Fruit fly (Drosophila melanogaster) whole organism, pupa: Measurements from ENCODE around the gene phtm.

Experiments
- CG12605 ChIP-seq: fragments of 200-800 bp; sonication (Bioruptor generic); IDR thresholded peaks from 2 replicates; pipeline ENCODE4 v1.3.6; 2022; ENCODE audit warnings: missing biosample characterization, missing genetic modification characterization
- CG14655 ChIP-seq: fragments of 200-800 bp; sonication (Bioruptor generic); optimal IDR thresholded peaks from 3 replicates; lab custom pipeline; 2017; ENCODE audit warnings: mild to moderate bottlenecking, missing biosample characterization, missing genetic modification reagents, missing genetic modification characterization
- CG17806 ChIP-seq: fragments of 200-800 bp; sonication (Bioruptor generic); optimal IDR thresholded peaks from 2 replicates; lab custom pipeline; 2018; ENCODE audit warnings: missing biosample characterization, mild to moderate bottlenecking, missing genetic modification characterization, moderate library complexity
- CG32121 ChIP-seq: fragments of 200-800 bp; sonication (Bioruptor generic); IDR thresholded peaks from 2 replicates; pipeline ENCODE4 v1.3.6; 2022; ENCODE audit warnings: missing biosample characterization, missing genetic modification characterization
- CG34367 ChIP-seq: fragments of 200-800 bp; sonication (Bioruptor generic); optimal IDR thresholded peaks from 2 replicates; lab custom pipeline; 2018; ENCODE audit warnings: missing biosample characterization, mild to moderate bottlenecking, missing genetic modification characterization
- CG4496 ChIP-seq: fragments of 200-800 bp; sonication (Bioruptor generic); IDR thresholded peaks from 3 replicates; pipeline ENCODE4 v1.3.6; 2022; ENCODE audit warnings: missing biosample characterization, missing genetic modification characterization
- CG8159 ChIP-seq: fragments of 200-800 bp; sonication (Bioruptor generic); optimal IDR thresholded peaks from 3 replicates; lab custom pipeline; 2018; ENCODE audit warnings: missing biosample characterization, mild to moderate bottlenecking, missing genetic modification characterization, moderate library complexity
- CG8301 ChIP-seq: fragments of 200-800 bp; sonication (Bioruptor generic); optimal IDR thresholded peaks from 2 replicates; lab custom pipeline; 2018; ENCODE audit warnings: missing biosample characterization, mild to moderate bottlenecking, missing genetic modification characterization
- D1 ChIP-seq: fragments of 200-800 bp; sonication (Bioruptor generic); optimal IDR thresholded peaks from 2 replicates; lab custom pipeline; 2018; ENCODE audit warnings: missing biosample characterization, mild to moderate bottlenecking, missing genetic modification characterization, moderate library complexity
- EcR ChIP-seq: fragments of 200-800 bp; sonication (Bioruptor generic); optimal IDR thresholded peaks from 3 replicates; lab custom pipeline; 2019; ENCODE audit warnings: missing biosample characterization, missing genetic modification characterization, mild to moderate bottlenecking, moderate library complexity, missing genetic modification reagents
- Ets98B ChIP-seq: fragments of 200-800 bp; sonication (Bioruptor generic); IDR thresholded peaks from 2 replicates; pipeline ENCODE4 v1.3.6; 2022; ENCODE audit warnings: missing biosample characterization, missing genetic modification characterization
- fd96Ca ChIP-seq: fragments of 200-800 bp; sonication (Bioruptor generic); IDR thresholded peaks from 3 replicates; pipeline ENCODE4 v1.3.6; 2022; ENCODE audit warnings: missing biosample characterization, missing genetic modification characterization
- gl ChIP-seq: fragments of 200-800 bp; sonication (Bioruptor generic); optimal IDR thresholded peaks from 2 replicates; lab custom pipeline; 2018; ENCODE audit warnings: missing biosample characterization, mild to moderate bottlenecking, missing genetic modification characterization
- rn ChIP-seq: fragments of 200-800 bp; sonication (Bioruptor generic); IDR thresholded peaks from 2 replicates; pipeline ENCODE4 v1.3.6; 2022; ENCODE audit warnings: missing biosample characterization, missing genetic modification characterization

- TF ChIP-seq CG14655 = no peak
- TF ChIP-seq fd96Ca (GFP tag; lab: Robert Waterston, UW) = no peak
- peak; percentile 84 for TF ChIP-seq EcR (GFP tag; lab: Kevin White, UChicago)
- no peak for TF ChIP-seq CG12605 (GFP tag; lab: Robert Waterston, UW)
- no peak for TF ChIP-seq CG34367 (tag; lab: Kevin White, UChicago)
- no peak for TF ChIP-seq CG8159 (tag; lab: Kevin White, UChicago)
- TF ChIP-seq CG32121 (GFP tag; lab: Robert Waterston, UW) = no peak
- no peak for TF ChIP-seq CG17806
- TF ChIP-seq gl (tag; lab: Kevin White, UChicago) = no peak
- no peak for TF ChIP-seq Ets98B (GFP tag; lab: Robert Waterston, UW)
- no peak for TF ChIP-seq CG8301 (tag; lab: Kevin White, UChicago)
- no peak for TF ChIP-seq rn (GFP tag; lab: Robert Waterston, UW)
- TF ChIP-seq D1 (tag; lab: Kevin White, UChicago) = no peak
- TF ChIP-seq CG4496 (GFP tag; lab: Robert Waterston, UW) = no peak
Measured at dm6 chrX:18668293-18668692, 17.3 kb upstream of the phtm start.
